Fruit fly (Drosophila melanogaster): Measurements from ENCODE around the gene TwdlT.
A peak's percentile ranks its signal among the peaks of the same experiment; 100 is the strongest.

The TwdlT gene

DNA sequence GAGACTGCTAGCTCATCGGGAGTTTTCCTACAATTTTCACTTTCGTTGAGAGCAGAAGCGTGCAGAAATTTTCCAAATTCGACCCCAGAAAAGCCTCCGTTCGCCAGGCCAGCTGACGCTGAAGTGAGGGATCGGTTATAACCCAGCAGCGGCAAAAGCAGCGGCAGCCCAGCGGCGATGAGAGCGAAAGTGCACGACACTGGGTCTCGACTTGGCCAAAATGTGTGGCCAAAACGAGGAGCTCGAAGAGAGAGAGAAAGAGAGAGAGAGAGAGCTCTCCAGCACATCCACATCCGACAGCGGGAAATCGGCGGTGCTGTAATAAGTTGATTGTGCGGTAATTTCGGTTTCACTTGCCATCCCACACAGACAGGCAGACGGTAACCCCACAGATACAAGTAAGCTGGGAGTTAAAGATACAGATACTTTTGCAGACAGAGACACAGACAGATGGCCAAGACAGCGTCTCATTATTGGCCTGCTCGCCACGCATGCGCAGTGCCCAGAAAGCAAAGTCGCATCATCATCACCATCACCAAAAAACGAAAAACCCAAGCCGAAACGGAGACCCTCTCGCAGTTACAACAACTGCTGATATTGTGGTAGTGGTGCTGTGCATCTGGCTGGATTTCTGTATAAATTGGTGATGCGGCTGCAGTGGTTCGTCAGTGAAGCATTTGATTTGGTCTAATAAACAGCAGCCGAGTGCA is at the start of gene TwdlT:
TSS of gene TwdlT (plus strand) at position 660 of the 710 bp plus-strand sequence.
- no peak for TF ChIP-seq CG32767 (GFP tag; IDR thresholded peaks at IDR 0.05)
- TF ChIP-seq Ets65A (GFP tag): peak; percentile 75
- peak; percentile 62 for TF ChIP-seq Blimp-1 (GFP tag; optimal IDR thresholded peaks at IDR 0.05)
- TF ChIP-seq Trl (optimal IDR thresholded peaks at IDR 0.05): peak in 1 of 2 experiments; percentile 16
- TF ChIP-seq Trl (GFP tag; optimal IDR thresholded peaks at IDR 0.05): no peak

DNA sequence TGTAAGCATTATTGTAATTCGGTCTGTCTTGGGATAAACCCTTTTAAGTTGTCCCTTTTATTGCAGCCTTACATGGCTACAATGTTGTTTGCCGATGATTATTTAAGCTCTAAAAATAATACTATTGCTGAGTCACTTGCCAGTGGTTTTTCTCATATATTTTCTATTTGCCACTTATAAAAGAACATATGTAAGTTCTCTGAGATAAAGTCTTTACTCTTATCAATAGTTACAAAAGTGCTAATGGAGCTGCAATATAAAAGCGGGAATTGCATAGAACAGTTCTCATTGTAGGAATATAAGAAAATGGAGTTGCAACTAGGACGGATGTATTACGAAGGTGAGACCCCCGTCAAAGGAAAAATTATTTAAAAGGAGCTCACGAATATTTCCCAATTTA is 49.6 kb upstream of the TwdlT start, which contains the start of gene CG31077:
TSS of gene CG31077 (plus strand) at position 301 of the 400 bp plus-strand sequence.
- no peak for TF ChIP-seq btn (GFP tag; optimal IDR thresholded peaks at IDR 0.05)

DNA sequence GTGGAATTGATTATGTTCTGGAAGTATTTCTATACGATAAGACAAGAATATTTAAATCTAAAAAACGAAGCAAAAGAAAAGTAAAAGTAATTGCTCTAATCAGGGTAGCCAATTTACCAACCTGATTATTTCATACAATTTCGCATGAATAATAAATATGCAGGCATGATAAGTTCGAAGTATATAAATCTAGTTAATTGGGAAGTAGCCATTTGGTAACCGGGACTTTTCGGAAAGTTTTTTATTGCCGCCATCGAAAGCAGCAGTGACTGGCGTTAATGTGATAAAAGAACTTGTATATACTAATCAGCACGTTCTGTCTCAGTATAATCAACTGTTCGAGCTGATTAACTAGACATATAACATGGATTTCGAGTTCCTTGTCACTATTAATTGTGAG is 46.2 kb upstream of the TwdlT start:
- TF ChIP-seq exex (tag; optimal IDR thresholded peaks at IDR 0.05) (peak; percentile 91), kay (GFP tag; optimal IDR thresholded peaks at IDR 0.05) (no peak)

DNA sequence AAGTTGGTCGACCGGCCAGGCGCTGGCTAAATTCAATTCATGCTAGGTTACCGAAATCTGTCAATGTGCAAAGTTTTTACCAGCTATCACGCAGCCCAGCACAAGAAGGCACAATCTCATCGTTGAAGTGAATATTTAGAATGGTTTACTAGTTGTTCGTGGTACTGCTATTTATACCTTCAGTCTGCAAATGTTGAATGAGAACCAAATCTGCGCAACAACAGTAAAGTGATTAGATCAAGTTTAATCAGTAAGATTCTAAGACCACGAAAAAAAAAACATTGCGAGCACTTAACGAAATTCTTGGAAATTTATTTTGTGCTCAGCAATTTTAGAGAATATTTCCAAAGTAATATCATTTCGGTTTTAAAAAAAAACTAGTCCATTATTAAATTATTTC is 43.7 kb upstream of the TwdlT start, which contains the start of gene CG6296:
TSS of gene CG6296 (minus strand) at position 132 of the 400 bp plus-strand sequence.
- TF ChIP-seq grau (tag; optimal IDR thresholded peaks at IDR 0.05) (no peak), exex (tag; optimal IDR thresholded peaks at IDR 0.05) (peak; percentile 64), GATAe (GFP tag; conservative IDR thresholded peaks at IDR 0.05) (peak; percentile 52), bsh (GFP tag; optimal IDR thresholded peaks at IDR 0.05) (no peak)

DNA sequence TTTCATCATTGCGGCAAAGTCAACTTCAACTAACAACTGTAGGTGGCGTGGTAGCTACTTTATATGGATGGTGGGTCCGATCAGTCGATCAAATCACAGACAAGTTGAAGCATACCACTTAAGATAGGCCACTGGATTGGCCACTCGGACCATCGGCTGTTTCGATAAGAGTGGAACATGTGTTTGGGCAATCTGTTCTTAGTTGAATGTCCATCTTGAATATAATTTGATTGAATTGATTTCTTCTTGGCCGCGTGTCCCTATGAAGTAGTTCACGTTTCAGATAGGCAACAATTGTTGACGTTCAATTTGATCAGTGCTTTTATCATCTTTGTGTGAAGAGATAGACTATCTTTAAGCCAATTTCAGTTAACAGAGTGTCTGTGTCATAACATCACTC is 42.0 kb upstream of the TwdlT start, which contains the start of gene CG6295:
TSS of gene CG6295 (minus strand) at position 34 of the 400 bp plus-strand sequence.
- peak; percentile 47 for TF ChIP-seq exex (tag; optimal IDR thresholded peaks at IDR 0.05)
- TF ChIP-seq cwo (GFP tag; optimal IDR thresholded peaks at IDR 0.05): peak; percentile 69
- TF ChIP-seq grn (GFP tag; optimal IDR thresholded peaks at IDR 0.05): peak; percentile 24
- no peak for TF ChIP-seq zf30C (GFP tag; optimal IDR thresholded peaks at IDR 0.05)
- peak; percentile 74 for TF ChIP-seq Hey (tag; optimal IDR thresholded peaks at IDR 0.05)

DNA sequence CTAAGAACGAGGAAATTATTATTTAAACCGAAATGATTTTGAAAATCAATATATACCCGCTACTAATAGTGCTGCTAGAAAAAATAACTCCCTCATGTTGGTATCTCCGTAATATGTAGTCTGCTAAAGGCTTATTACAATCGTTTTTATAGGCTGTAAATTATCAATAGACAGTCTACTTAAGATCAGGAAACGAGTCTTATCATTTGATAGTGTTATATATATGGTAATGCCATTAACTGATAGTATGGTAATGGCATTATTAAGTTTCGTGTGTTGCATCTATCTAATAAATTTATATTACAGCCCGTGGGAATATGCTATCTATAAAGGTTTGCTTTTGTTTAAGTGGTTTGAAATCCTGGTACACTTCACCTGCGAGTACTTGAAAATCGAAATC is 30.8 kb upstream of the TwdlT start, which contains the start of gene CG17192:
TSS of gene CG17192 (minus strand) at position 101 of the 400 bp plus-strand sequence.
- TF ChIP-seq exex (tag; optimal IDR thresholded peaks at IDR 0.05) (peak; percentile 34), CG7786 (GFP tag; optimal IDR thresholded peaks at IDR 0.05) (no peak)

DNA sequence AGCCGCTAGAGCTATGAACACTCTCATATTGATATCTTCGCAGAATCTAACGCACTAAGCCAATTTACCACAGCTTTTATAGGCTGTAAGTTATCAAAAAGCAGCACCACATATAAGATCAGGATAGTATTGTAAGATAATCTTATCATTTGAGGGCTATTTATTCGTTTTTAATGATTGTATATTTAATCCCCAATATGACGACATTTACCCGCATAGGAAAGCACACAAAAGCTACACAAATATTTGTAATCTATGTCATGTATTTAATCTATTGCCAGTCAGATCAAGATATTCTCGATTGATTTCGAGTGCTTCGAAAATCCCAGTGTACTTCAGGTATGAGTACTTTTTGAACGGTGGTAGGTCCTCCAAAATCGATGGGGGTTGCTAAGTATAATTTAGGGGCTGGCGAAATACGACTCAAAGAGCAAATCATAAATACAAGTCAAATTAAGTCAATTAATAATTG is 29.3 kb upstream of the TwdlT start, which contains the start of gene CG17191:
TSS of gene CG17191 (minus strand) at position 51 of the 472 bp plus-strand sequence.
- no peak for TF ChIP-seq CG6254 (GFP tag; optimal IDR thresholded peaks at IDR 0.05)
- TF ChIP-seq unc-4 (GFP tag; IDR thresholded peaks at IDR 0.05; ENCODE audit: partially characterized antibody): no peak
- TF ChIP-seq CG10543 (GFP tag; optimal IDR thresholded peaks at IDR 0.05): no peak
- 0 out of 3 replicates have a peak, but pooled peaks have one; percentile 11 for TF ChIP-seq vnd (GFP tag; IDR thresholded peaks at IDR 0.05; ENCODE audit: partially characterized antibody)
- peak; percentile 45 for TF ChIP-seq Hey (tag; optimal IDR thresholded peaks at IDR 0.05)
- peak; percentile 23 for TF ChIP-seq CG18599 (GFP tag; optimal IDR thresholded peaks at IDR 0.05)
- TF ChIP-seq sd (tag; optimal IDR thresholded peaks at IDR 0.05): peak; percentile 71
- TF ChIP-seq sug (tag; optimal IDR thresholded peaks at IDR 0.05): peak; percentile 85
- peak; percentile 76 for TF ChIP-seq grn (GFP tag; optimal IDR thresholded peaks at IDR 0.05)
- TF ChIP-seq exex (tag; optimal IDR thresholded peaks at IDR 0.05): peak; percentile 90
- TF ChIP-seq mirr (GFP tag; optimal IDR thresholded peaks at IDR 0.05): no peak
- TF ChIP-seq pros (GFP tag; optimal IDR thresholded peaks at IDR 0.05): no peak
- TF ChIP-seq CG34376 (GFP tag; optimal IDR thresholded peaks at IDR 0.05): peak; percentile 64
- TF ChIP-seq mam (GFP tag; optimal IDR thresholded peaks at IDR 0.05): no peak

Data from whole organism, embryonic.